Fruit fly (Drosophila melanogaster): Measurements from ENCODE around the gene spi.

spi gene

DNA sequence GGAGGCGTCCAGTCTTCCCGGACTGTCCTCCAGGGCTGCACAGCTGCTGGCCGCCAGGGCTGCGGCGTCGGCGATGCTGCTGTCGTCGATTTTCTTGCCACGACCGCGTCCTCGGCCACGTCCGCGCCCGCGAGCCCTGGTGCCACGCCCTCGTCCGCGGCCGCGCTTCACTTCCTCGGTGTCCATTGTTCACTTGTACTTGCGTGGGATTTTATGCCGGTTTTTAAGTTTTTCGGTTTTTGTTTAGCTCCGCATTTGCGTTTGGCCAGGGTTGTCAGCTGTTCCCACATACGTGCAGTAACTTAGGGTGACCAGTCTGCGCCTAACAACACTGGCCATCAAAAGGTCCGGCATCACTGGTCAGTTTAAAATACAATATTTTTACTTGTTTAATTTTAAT lies 5.1 kb upstream of the spi start, which contains the start of gene Hakai (continued):
- TF ChIP-seq CG14050 (GFP tag; IDR thresholded peaks at IDR 0.05) (no peak), CG2202 (tag; optimal IDR thresholded peaks at IDR 0.05) (no peak), CG18262 (tag; optimal IDR thresholded peaks at IDR 0.05) (peak; percentile 5), Max (GFP tag; optimal IDR thresholded peaks at IDR 0.05) (peak; percentile 46), wdn (GFP tag; IDR thresholded peaks at IDR 0.05) (no peak), D19B (GFP tag; optimal IDR thresholded peaks at IDR 0.05) (no peak), CG6791 (GFP tag; IDR thresholded peaks at IDR 0.05; ENCODE audit: partially characterized antibody) (peak; percentile 64; the same call in 2 of the 3 replicates), nau (GFP tag; optimal IDR thresholded peaks at IDR 0.05) (no peak), CG13894 (tag; optimal IDR thresholded peaks at IDR 0.05) (no peak), fd64A (GFP tag; optimal IDR thresholded peaks at IDR 0.05) (no peak), HmgZ (tag; optimal IDR thresholded peaks at IDR 0.05) (peak; percentile 57), corto (GFP tag; optimal IDR thresholded peaks at IDR 0.05) (no peak), dmrt11E (tag; optimal IDR thresholded peaks at IDR 0.05) (peak; percentile 0), org-1 (GFP tag; optimal IDR thresholded peaks at IDR 0.05) (no peak), CG10565 (GFP tag; optimal IDR thresholded peaks at IDR 0.05) (no peak), odd (GFP tag; optimal IDR thresholded peaks at IDR 0.05) (no peak), CHES-1-like (GFP tag; optimal IDR thresholded peaks at IDR 0.05) (peak; percentile 77), CG1603 (tag; optimal IDR thresholded peaks at IDR 0.05) (peak; percentile 45), schlank (tag; optimal IDR thresholded peaks at IDR 0.05) (peak; percentile 12), CG6765 (GFP tag; optimal IDR thresholded peaks at IDR 0.05) (no peak), PHDP (tag; optimal IDR thresholded peaks at IDR 0.05) (no peak), pros (GFP tag; optimal IDR thresholded peaks at IDR 0.05) (no peak), HLH4C (GFP tag; IDR thresholded peaks at IDR 0.05; ENCODE audit: partially characterized antibody) (0 out of 3 replicates have a peak, but pooled peaks have one; percentile 38), CG13424 (tag; optimal IDR thresholded peaks at IDR 0.05) (peak; percentile 51), mld (GFP tag; IDR thresholded peaks at IDR 0.05; ENCODE audit: partially characterized antibody) (no peak), fd3F (GFP tag; optimal IDR thresholded peaks at IDR 0.05) (peak; percentile 10), CG8359 (GFP tag; optimal IDR thresholded peaks at IDR 0.05; ENCODE audit: borderline replicate concordance) (no peak), Sox102F (GFP tag; optimal IDR thresholded peaks at IDR 0.05) (peak; percentile 27), sr (GFP tag; IDR thresholded peaks at IDR 0.05) (no peak), gem (tag; optimal IDR thresholded peaks at IDR 0.05) (peak; percentile 36), Eip74EF (GFP tag; optimal IDR thresholded peaks at IDR 0.05) (no peak), CG4820 (GFP tag; optimal IDR thresholded peaks at IDR 0.05) (peak; percentile 20), CG32532 (GFP tag; IDR thresholded peaks at IDR 0.05) (peak; percentile 63), CG2199 (GFP tag; IDR thresholded peaks at IDR 0.05) (0 out of 3 replicates have a peak, but pooled peaks have one; percentile 67), CG10959 (GFP tag; IDR thresholded peaks at IDR 0.05) (no peak), Gug (GFP tag; IDR thresholded peaks at IDR 0.05) (peak; percentile 83), aop (GFP tag; IDR thresholded peaks at IDR 0.05) (no peak), CG1832 (GFP tag; optimal IDR thresholded peaks at IDR 0.05) (peak; percentile 13), Awh (GFP tag; IDR thresholded peaks at IDR 0.05) (no peak), CG15269 (tag; optimal IDR thresholded peaks at IDR 0.05) (peak; percentile 56), lab (GFP tag; optimal IDR thresholded peaks at IDR 0.05) (peak; percentile 59), Fer3 (tag; optimal IDR thresholded peaks at IDR 0.05) (peak; percentile 0), h (optimal IDR thresholded peaks at IDR 0.05) (no peak), CG31388 (GFP tag; optimal IDR thresholded peaks at IDR 0.05) (no peak), dpn (GFP tag; optimal IDR thresholded peaks at IDR 0.05) (peak; percentile 65 to 73), Chrac-16 (GFP tag; optimal IDR thresholded peaks at IDR 0.05) (peak; percentile 57), CG43689 (GFP tag; IDR thresholded peaks at IDR 0.05) (no peak), wek (GFP tag; optimal IDR thresholded peaks at IDR 0.05) (no peak), esg (GFP tag; conservative IDR thresholded peaks at IDR 0.05) (peak; percentile 48), az2 (GFP tag; optimal IDR thresholded peaks at IDR 0.05) (peak; percentile 51)
